Worm (Caenorhabditis elegans): Measurements from ENCODE around the gene Y46D2A.3.
"Not testable (repeated sequence)": the region's sequence is repeated elsewhere in the genome, so short reads cannot be mapped to it uniquely, and the experiment has no call there.

The Y46D2A.3 gene

DNA sequence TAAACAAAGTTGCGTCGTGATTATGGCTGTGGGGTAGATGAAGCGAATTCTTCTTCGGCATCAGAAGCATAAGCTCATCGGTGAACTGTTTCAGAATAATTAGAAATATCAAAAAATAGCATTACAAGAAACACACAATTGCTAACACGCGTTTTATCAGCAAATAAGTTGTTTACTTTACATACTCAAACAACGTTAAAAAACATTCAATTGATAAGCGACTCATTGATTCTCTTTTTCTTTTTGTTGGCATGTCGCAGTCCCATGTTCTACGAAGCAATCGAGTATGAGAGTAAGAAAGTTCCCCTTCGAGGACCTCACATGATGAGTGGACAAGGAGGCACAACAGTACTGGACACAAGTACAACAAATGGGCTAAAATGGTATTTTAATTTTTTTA is 30.4 kb downstream of the Y46D2A.3 start, which contains the start of gene btb-16:
Gene btb-16 (plus strand): TSS at position 240 of the 400 bp plus-strand sequence.
- TF ChIP-seq ztf-23 (GFP tag; IDR thresholded peaks at IDR 0.05), result no peak
- no peak for TF ChIP-seq ref-1 (GFP tag; conservative IDR thresholded peaks at IDR 0.05)
- no peak for TF ChIP-seq med-1 (GFP tag; optimal IDR thresholded peaks at IDR 0.05; ENCODE audit: insufficient read depth)
- no peak for TF ChIP-seq ztf-29 (GFP tag; IDR thresholded peaks at IDR 0.05)
- no peak for TF ChIP-seq flt-1 (GFP tag; IDR thresholded peaks at IDR 0.05)
- TF ChIP-seq tab-1 (GFP tag; IDR thresholded peaks at IDR 0.05), result no peak
- TF ChIP-seq cog-1 (tag; optimal IDR thresholded peaks at IDR 0.05), result no peak
- no peak for TF ChIP-seq T22C8.4 (GFP tag; IDR thresholded peaks at IDR 0.05)
- no peak for TF ChIP-seq klf-2 (GFP tag; conservative IDR thresholded peaks at IDR 0.05)

DNA sequence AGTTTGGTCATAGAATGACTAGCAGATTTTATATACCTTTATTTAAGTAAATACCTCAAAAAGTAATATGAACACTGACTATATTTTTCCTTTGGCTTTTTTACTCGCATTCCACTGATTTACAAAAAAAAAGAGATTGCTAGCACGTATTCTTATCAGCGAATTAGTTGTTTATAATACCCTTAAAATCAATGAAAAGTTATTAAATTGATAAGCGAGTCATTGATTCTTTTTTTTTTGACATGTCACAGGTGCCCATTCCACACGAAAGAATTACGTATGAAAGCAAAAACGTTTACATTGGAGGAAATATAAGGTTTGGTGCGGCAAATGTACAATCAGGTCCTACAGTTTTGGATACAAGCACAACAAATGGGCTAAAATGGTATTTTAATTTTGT is 31.8 kb downstream of the Y46D2A.3 start, which contains the start of gene btb-17:
Gene btb-17 (plus strand): TSS at position 213 of the 400 bp plus-strand sequence.
- TF ChIP-seq cog-1 (tag; optimal IDR thresholded peaks at IDR 0.05) (no peak), ztf-23 (GFP tag; IDR thresholded peaks at IDR 0.05) (no peak), tab-1 (GFP tag; IDR thresholded peaks at IDR 0.05) (no peak), T22C8.4 (GFP tag; IDR thresholded peaks at IDR 0.05) (no peak), ref-1 (GFP tag; conservative IDR thresholded peaks at IDR 0.05) (no peak), ztf-29 (GFP tag; IDR thresholded peaks at IDR 0.05) (no peak), med-1 (GFP tag; optimal IDR thresholded peaks at IDR 0.05; ENCODE audit: insufficient read depth) (no peak), klf-2 (GFP tag; conservative IDR thresholded peaks at IDR 0.05) (no peak), flt-1 (GFP tag; IDR thresholded peaks at IDR 0.05) (no peak)

DNA sequence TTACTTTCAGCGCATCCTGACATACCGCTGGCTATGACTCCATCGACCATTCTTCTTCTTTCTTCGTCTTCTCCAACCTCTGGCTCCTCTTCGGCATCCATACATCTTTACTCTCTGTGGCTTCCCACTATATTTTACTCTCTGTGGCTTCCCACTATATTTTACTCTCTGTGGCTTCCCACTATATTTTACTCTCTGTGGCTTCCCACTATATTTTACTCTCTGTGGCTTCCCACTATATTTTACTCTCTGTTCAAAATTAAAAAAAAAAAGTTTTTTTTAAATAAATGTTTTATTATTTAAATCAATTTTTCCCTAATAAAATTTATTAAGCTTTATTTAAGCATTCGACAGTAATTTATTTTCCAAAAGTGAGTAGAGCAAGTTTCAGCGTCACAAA is 36.5 kb downstream of the Y46D2A.3 start, which contains the start of gene F39E9.14:
Gene F39E9.14 (minus strand): TSS at position 101 of the 400 bp plus-strand sequence.
- not testable (repeated sequence) for TF ChIP-seq flt-1 (GFP tag; IDR thresholded peaks at IDR 0.05); klf-2 (GFP tag; conservative IDR thresholded peaks at IDR 0.05); ref-1 (GFP tag; conservative IDR thresholded peaks at IDR 0.05)

DNA sequence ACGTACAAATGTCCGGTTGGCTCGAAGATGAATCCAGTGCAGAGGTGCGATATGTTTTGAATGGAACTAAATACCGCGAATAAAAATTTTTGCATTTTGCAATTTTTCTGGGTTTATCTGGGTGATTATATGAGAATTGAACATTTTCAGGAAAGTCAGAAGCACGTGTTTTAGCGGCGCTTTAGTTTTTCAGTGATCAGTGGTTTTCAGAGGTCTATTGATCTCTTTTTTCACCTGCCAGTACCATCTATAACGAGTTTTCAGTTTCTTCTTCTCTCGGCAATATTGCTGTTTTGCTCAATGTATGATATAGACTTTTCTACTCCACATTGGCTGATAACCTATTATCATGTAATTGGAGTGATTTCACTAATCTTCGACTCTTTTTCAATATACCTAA is 39.9 kb downstream of the Y46D2A.3 start, which contains the start of gene sri-63:
Gene sri-63 (plus strand): TSS at position 301 of the 400 bp plus-strand sequence.
- no peak for TF ChIP-seq ztf-23 (GFP tag; IDR thresholded peaks at IDR 0.05)
- no peak for TF ChIP-seq T22C8.4 (GFP tag; IDR thresholded peaks at IDR 0.05)
- no peak for TF ChIP-seq cog-1 (tag; optimal IDR thresholded peaks at IDR 0.05)
- TF ChIP-seq klf-2 (GFP tag; conservative IDR thresholded peaks at IDR 0.05), result no peak
- no peak for TF ChIP-seq flt-1 (GFP tag; IDR thresholded peaks at IDR 0.05)
- TF ChIP-seq tab-1 (GFP tag; IDR thresholded peaks at IDR 0.05), result no peak
- no peak for TF ChIP-seq med-1 (GFP tag; optimal IDR thresholded peaks at IDR 0.05; ENCODE audit: insufficient read depth)
- TF ChIP-seq ref-1 (GFP tag; conservative IDR thresholded peaks at IDR 0.05), result no peak
- no peak for TF ChIP-seq ztf-29 (GFP tag; IDR thresholded peaks at IDR 0.05)

DNA sequence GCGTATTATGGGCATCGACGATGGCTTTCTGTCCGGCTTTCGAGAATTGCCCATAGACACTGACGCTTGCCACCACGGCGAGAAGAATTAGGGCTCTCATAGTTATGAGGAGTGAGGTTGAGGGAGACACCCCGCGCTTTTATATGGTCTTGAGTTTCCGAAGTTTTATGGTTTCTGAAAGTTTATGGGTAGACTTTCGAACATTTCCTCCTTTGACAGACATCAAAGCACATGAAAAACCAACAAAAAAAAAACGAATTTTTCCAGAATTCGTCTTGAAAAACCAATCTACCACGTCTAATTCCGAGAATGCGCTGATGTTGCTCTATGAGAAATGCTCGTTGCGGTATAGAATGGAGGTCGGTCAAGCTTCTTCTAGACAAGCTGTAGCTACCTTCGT is 42.4 kb downstream of the Y46D2A.3 start, which contains the start of gene scl-15:
Gene scl-15 (minus strand): TSS at position 101 of the 400 bp plus-strand sequence.
- TF ChIP-seq tab-1 (GFP tag; IDR thresholded peaks at IDR 0.05) (no peak), med-1 (GFP tag; optimal IDR thresholded peaks at IDR 0.05; ENCODE audit: insufficient read depth) (no peak), T22C8.4 (GFP tag; IDR thresholded peaks at IDR 0.05) (no peak), ztf-23 (GFP tag; IDR thresholded peaks at IDR 0.05) (no peak)

- TF ChIP-seq med-1 (GFP tag; optimal IDR thresholded peaks at IDR 0.05; ENCODE audit: insufficient read depth) (no peak), T22C8.4 (GFP tag; IDR thresholded peaks at IDR 0.05) (no peak), flt-1 (GFP tag; IDR thresholded peaks at IDR 0.05) (no peak), ztf-29 (GFP tag; IDR thresholded peaks at IDR 0.05) (no peak), ref-1 (GFP tag; conservative IDR thresholded peaks at IDR 0.05) (no peak), klf-2 (GFP tag; conservative IDR thresholded peaks at IDR 0.05) (no peak), ztf-23 (GFP tag; IDR thresholded peaks at IDR 0.05) (no peak), tab-1 (GFP tag; IDR thresholded peaks at IDR 0.05) (no peak), cog-1 (tag; optimal IDR thresholded peaks at IDR 0.05) (no peak)
Observed at ce11 chrII:3282353-3282752, 44.7 kb downstream of the Y46D2A.3 start, which contains the start of gene nep-13. Gene nep-13, plus strand, starts transcription at chrII:3282653.

DNA sequence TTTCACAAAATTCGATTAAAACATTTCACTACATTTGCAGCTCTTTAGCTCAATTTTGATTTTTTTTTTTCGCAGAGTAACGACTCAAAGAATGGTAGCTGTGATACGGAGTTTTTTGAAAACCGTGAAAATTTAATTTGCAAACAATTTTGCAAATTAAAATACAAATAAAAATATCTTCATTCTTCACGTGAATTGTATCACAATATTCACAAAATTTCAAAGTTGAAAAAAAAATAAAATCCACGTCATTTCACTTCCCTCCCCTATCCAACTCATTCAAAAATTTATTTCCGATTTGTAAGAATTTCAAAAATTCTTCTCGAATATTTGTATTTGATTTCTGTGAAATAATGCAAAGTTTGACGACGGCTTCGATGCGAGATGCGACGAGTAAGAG is 48.4 kb downstream of the Y46D2A.3 start, which contains the start of gene wht-4:
Gene wht-4 (plus strand): TSS at position 301 of the 400 bp plus-strand sequence.
- no peak for TF ChIP-seq ref-1 (GFP tag; conservative IDR thresholded peaks at IDR 0.05)
- TF ChIP-seq klf-2 (GFP tag; conservative IDR thresholded peaks at IDR 0.05), result no peak
- TF ChIP-seq med-1 (GFP tag; optimal IDR thresholded peaks at IDR 0.05; ENCODE audit: insufficient read depth), result no peak
- TF ChIP-seq ztf-23 (GFP tag; IDR thresholded peaks at IDR 0.05), result no peak
- TF ChIP-seq cog-1 (tag; optimal IDR thresholded peaks at IDR 0.05), result no peak
- TF ChIP-seq flt-1 (GFP tag; IDR thresholded peaks at IDR 0.05), result no peak
- no peak for TF ChIP-seq ztf-29 (GFP tag; IDR thresholded peaks at IDR 0.05)
- TF ChIP-seq T22C8.4 (GFP tag; IDR thresholded peaks at IDR 0.05), result no peak
- TF ChIP-seq tab-1 (GFP tag; IDR thresholded peaks at IDR 0.05), result no peak

ce11 chrII:3277686-3278085 is 49.3 kb downstream of the Y46D2A.3 start, which contains the start of gene F02E11.4:
Gene F02E11.4, minus strand, starts transcription at chrII:3277786.
- no peak for TF ChIP-seq ztf-23 (GFP tag; IDR thresholded peaks at IDR 0.05)
- no peak for TF ChIP-seq tab-1 (GFP tag; IDR thresholded peaks at IDR 0.05)

All from whole organism, midembryonic.